Worm (Caenorhabditis elegans) whole organism, L4 larva: ENCODE results near the gene slc-25A18.1.

Experiments
- fos-1 ChIP-seq: fragments of 150-350 bp; optimal IDR thresholded peaks from 2 replicates; lab custom pipeline; 2014; ENCODE audit warnings: missing biosample characterization, missing genetic modification characterization
- nhr-237 ChIP-seq: sonication (generic microtip); optimal IDR thresholded peaks from 2 replicates; lab custom pipeline; 2017; ENCODE audit warnings: missing biosample characterization, missing genetic modification characterization
- nhr-25 ChIP-seq: sonication (generic microtip); optimal IDR thresholded peaks from 2 replicates; lab custom pipeline; 2017; ENCODE audit warnings: missing genetic modification characterization, mild to moderate bottlenecking, missing compliant biosample characterization, antibody characterized with exemption, moderate library complexity, borderline replicate concordance; ENCODE audit not compliant: insufficient read depth

DNA sequence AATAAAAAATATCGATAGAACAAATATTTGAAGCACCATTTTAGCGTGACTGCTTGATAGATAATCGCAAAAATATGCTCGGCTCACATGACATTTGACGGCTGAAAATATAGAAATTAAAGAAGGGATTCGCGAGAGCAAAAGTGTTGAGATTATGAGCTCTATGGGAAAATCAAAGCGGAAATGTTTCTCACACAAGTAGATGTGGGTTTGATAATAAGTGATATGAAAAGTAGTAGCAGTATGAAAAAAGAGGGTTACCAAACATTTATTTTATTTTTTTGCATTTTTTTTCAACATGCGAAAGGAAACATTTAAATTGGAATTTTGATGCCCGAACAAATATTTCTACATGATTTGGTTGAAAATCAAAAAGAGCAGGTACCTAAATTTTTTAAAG lies 12.5 kb downstream of the slc-25A18.1 start, which contains the start of gene iglr-1:
- TF ChIP-seq fos-1 (tag; lab: Kevin White, UChicago): no peak
- TF ChIP-seq nhr-237 (tag; lab: Kevin White, UChicago): no peak
- TF ChIP-seq nhr-25 (tag; lab: Kevin White, UChicago): no peak
